3 fruit fly cellular contexts compared by ENCODE assay signal in genomic region chr2L:4825695-4826094, dm6.
A peak's percentile ranks its signal among the peaks of the same experiment; 100 is the strongest.
TF ChIP-seq lines count a peak whose summit lies in the region.

No protein-coding gene starts in this region.

- no peak for TF ChIP-seq CTCF in whole organism, embryonic (GFP tag; optimal IDR thresholded peaks at IDR 0.05; lab: Kevin White, UChicago)

TF ChIP-seq in whole organism, embryonic, 481 proteins besides CTCF, POLR2A, EP300 and RAD21:
- TF ChIP-seq MESR4 (GFP tag; optimal IDR thresholded peaks at IDR 0.05; lab: Kevin White, UChicago) (no peak), nom (GFP tag; optimal IDR thresholded peaks at IDR 0.05; lab: Kevin White, UChicago) (peak; percentile 15), gt (GFP tag; IDR thresholded peaks at IDR 0.05; lab: Robert Waterston, UW) (no peak), Elba2 (GFP tag; optimal IDR thresholded peaks at IDR 0.05; lab: Kevin White, UChicago) (no peak), run (tag; optimal IDR thresholded peaks at IDR 0.05; lab: Kevin White, UChicago) (no peak), org-1 (GFP tag; optimal IDR thresholded peaks at IDR 0.05; lab: Kevin White, UChicago) (no peak)
TF ChIP-seq in whole organism, embryonic: peak in this region for 1.

TF ChIP-seq in whole organism, prepupa, 60 proteins besides CTCF, POLR2A, EP300 and RAD21:
- TF ChIP-seq ss (GFP tag; optimal IDR thresholded peaks at IDR 0.05; lab: Kevin White, UChicago): peak in 1 of 2 experiments; percentile 90
- TF ChIP-seq CG8319 (GFP tag; optimal IDR thresholded peaks at IDR 0.05; lab: Kevin White, UChicago): no peak
- peak; percentile 34 for TF ChIP-seq Eip78C (GFP tag; lab: Kevin White, UChicago)
- no peak for TF ChIP-seq CG15336 (GFP tag; IDR thresholded peaks at IDR 0.05; lab: Robert Waterston, UW)
- peak; percentile 6 for TF ChIP-seq Blimp-1 (GFP tag; optimal IDR thresholded peaks at IDR 0.05; lab: Kevin White, UChicago)
- TF ChIP-seq CG8119 (GFP tag; IDR thresholded peaks at IDR 0.05; lab: Robert Waterston, UW): no peak

TF ChIP-seq in whole organism, pupa, 21 proteins besides CTCF, POLR2A, EP300 and RAD21:
- no peak for TF ChIP-seq CG17806 (tag; optimal IDR thresholded peaks at IDR 0.05; lab: Kevin White, UChicago)
- peak; percentile 21 for TF ChIP-seq EcR (GFP tag; optimal IDR thresholded peaks at IDR 0.05; lab: Kevin White, UChicago)
TF ChIP-seq in whole organism, pupa: peak in this region for 1.

Comparison
In these comparisons a context has a peak if more than half of its experiments do, and no peak if none do; other contexts are left out.
1. Of the 7 proteins assayed by ChIP-seq in both whole organism, embryonic and whole organism, prepupa: peak only in whole organism, embryonic: none; only in whole organism, prepupa: Blimp-1; in both: none; in neither: 6.